Worm (Caenorhabditis elegans): ENCODE data around the gene reps-1.

- TF ChIP-seq med-1 (GFP tag; optimal IDR thresholded peaks at IDR 0.05; ENCODE audit: insufficient read depth) (no peak), cog-1 (tag; optimal IDR thresholded peaks at IDR 0.05) (no peak)
Measured at ce11 chrV:19031456-19031855, 41.2 kb upstream of the reps-1 start, which contains the start of gene Y39B6A.27.
